Worm (Caenorhabditis elegans): ENCODE results near the gene F47D12.9.

The F47D12.9 gene

ce11 chrIII:6258262-6258661 is 44.9 kb downstream of the F47D12.9 start, which contains the start of gene srg-1:
srg-1 (minus strand) TSS chrIII:6258362.
- TF ChIP-seq crh-2 (tag; optimal IDR thresholded peaks at IDR 0.05) (no peak), skn-1 (tag; optimal IDR thresholded peaks at IDR 0.05) (no peak), ama-1 (optimal IDR thresholded peaks at IDR 0.05) (no peak), ztf-11 (tag; optimal IDR thresholded peaks at IDR 0.05) (no peak), nhr-11 (tag; optimal IDR thresholded peaks at IDR 0.05) (no peak), lin-13 (GFP tag; optimal IDR thresholded peaks at IDR 0.05) (no peak), ZK546.5 (tag; optimal IDR thresholded peaks at IDR 0.05) (no peak)

ce11 chrIII:6256675-6257074 is 46.5 kb downstream of the F47D12.9 start, which contains the start of gene srg-9:
srg-9 (minus strand) TSS chrIII:6256775.
- TF ChIP-seq unc-55 (GFP tag; optimal IDR thresholded peaks at IDR 0.05) (no peak), elt-1 (tag; optimal IDR thresholded peaks at IDR 0.05) (no peak), ama-1 (optimal IDR thresholded peaks at IDR 0.05) (no peak), sma-3 (GFP tag; optimal IDR thresholded peaks at IDR 0.05) (no peak), R02D3.7 (tag; optimal IDR thresholded peaks at IDR 0.05) (no peak), sem-4 (tag; optimal IDR thresholded peaks at IDR 0.05) (no peak), peb-1 (tag; optimal IDR thresholded peaks at IDR 0.05) (no peak), ztf-4 (tag; optimal IDR thresholded peaks at IDR 0.05) (no peak), nhr-6 (tag; optimal IDR thresholded peaks at IDR 0.05) (no peak), dmd-4 (tag; optimal IDR thresholded peaks at IDR 0.05) (no peak)

- no peak for TF ChIP-seq unc-55 (GFP tag; optimal IDR thresholded peaks at IDR 0.05)
- no peak for TF ChIP-seq nhr-129 (tag; optimal IDR thresholded peaks at IDR 0.05)
- TF ChIP-seq Y55F3AM.14 (GFP tag; optimal IDR thresholded peaks at IDR 0.05): no peak
- TF ChIP-seq nhr-25 (tag; optimal IDR thresholded peaks at IDR 0.05): no peak
- no peak for TF ChIP-seq ama-1 (optimal IDR thresholded peaks at IDR 0.05)
- TF ChIP-seq nhr-21 (tag; optimal IDR thresholded peaks at IDR 0.05): no peak
- no peak for TF ChIP-seq snpc-4 (tag; optimal IDR thresholded peaks at IDR 0.05)
- TF ChIP-seq nhr-6 (tag; optimal IDR thresholded peaks at IDR 0.05): no peak
- no peak for TF ChIP-seq F13H6.1 (tag; optimal IDR thresholded peaks at IDR 0.05)
- TF ChIP-seq lin-13 (GFP tag; optimal IDR thresholded peaks at IDR 0.05): no peak
These were observed 48.4 kb downstream of the F47D12.9 start, which contains the start of gene srg-8 for ce11 chrIII:6254737-6255136. srg-8 (minus strand) TSS chrIII:6254837.

- TF ChIP-seq mbf-1 (tag; optimal IDR thresholded peaks at IDR 0.05) (no peak), skn-1 (tag; optimal IDR thresholded peaks at IDR 0.05) (no peak), ama-1 (optimal IDR thresholded peaks at IDR 0.05) (no peak), nhr-21 (tag; optimal IDR thresholded peaks at IDR 0.05) (no peak), R02D3.7 (tag; optimal IDR thresholded peaks at IDR 0.05) (no peak), nhr-77 (tag; optimal IDR thresholded peaks at IDR 0.05) (no peak), blmp-1 (tag; optimal IDR thresholded peaks at IDR 0.05; ENCODE audit: insufficient read depth) (no peak), ztf-4 (tag; optimal IDR thresholded peaks at IDR 0.05) (no peak), unc-62 (GFP tag; optimal IDR thresholded peaks at IDR 0.05) (no peak), sem-4 (tag; optimal IDR thresholded peaks at IDR 0.05) (no peak), ztf-11 (tag; optimal IDR thresholded peaks at IDR 0.05) (no peak), unc-55 (GFP tag; optimal IDR thresholded peaks at IDR 0.05) (no peak), elt-3 (tag; optimal IDR thresholded peaks at IDR 0.05) (no peak), nhr-6 (tag; optimal IDR thresholded peaks at IDR 0.05) (no peak)
These were observed 51.7 kb downstream of the F47D12.9 start, which contains the start of gene amdh-1 for ce11 chrIII:6251511-6251910. amdh-1 (plus strand) TSS chrIII:6251811.

Measured in whole organism, L2 larva.